Worm (Caenorhabditis elegans): ENCODE results near the gene deb-1.

Gene deb-1

ce11 chrIV:7083976-7084375, 10.1 kb downstream of the deb-1 start:
- no peak for TF ChIP-seq jun-1 (tag; optimal IDR thresholded peaks at IDR 0.05)
- no peak for TF ChIP-seq fos-1 (tag; optimal IDR thresholded peaks at IDR 0.05)
- no peak for TF ChIP-seq aly-2 (tag; optimal IDR thresholded peaks at IDR 0.05)
- no peak for TF ChIP-seq lin-39 (tag; optimal IDR thresholded peaks at IDR 0.05)
- no peak for TF ChIP-seq nhr-237 (tag; optimal IDR thresholded peaks at IDR 0.05)
- no peak for TF ChIP-seq egl-27 (tag; optimal IDR thresholded peaks at IDR 0.05)
- TF ChIP-seq zag-1 (tag; optimal IDR thresholded peaks at IDR 0.05), result no peak
- TF ChIP-seq mml-1 (tag; optimal IDR thresholded peaks at IDR 0.05), result no peak
- no peak for TF ChIP-seq pqm-1 (tag; optimal IDR thresholded peaks at IDR 0.05)
- TF ChIP-seq egl-5 (tag; optimal IDR thresholded peaks at IDR 0.05), result no peak
- no peak for TF ChIP-seq tbx-2 (tag; optimal IDR thresholded peaks at IDR 0.05)
- TF ChIP-seq fkh-10 (GFP tag; optimal IDR thresholded peaks at IDR 0.05), result no peak
- no peak for TF ChIP-seq ztf-11 (tag; optimal IDR thresholded peaks at IDR 0.05)
- TF ChIP-seq ceh-16 (tag; optimal IDR thresholded peaks at IDR 0.05), result no peak
- TF ChIP-seq nhr-25 (tag; optimal IDR thresholded peaks at IDR 0.05), result no peak
- no peak for TF ChIP-seq nhr-11 (tag; optimal IDR thresholded peaks at IDR 0.05)
- TF ChIP-seq hmg-11 (tag; optimal IDR thresholded peaks at IDR 0.05), result no peak
- TF ChIP-seq fkh-2 (tag; optimal IDR thresholded peaks at IDR 0.05), result no peak
- no peak for TF ChIP-seq ceh-82 (tag; optimal IDR thresholded peaks at IDR 0.05)
- no peak for TF ChIP-seq pha-4 (tag; optimal IDR thresholded peaks at IDR 0.05)

- TF ChIP-seq ama-1 (optimal IDR thresholded peaks at IDR 0.05) (peak; percentile 12), nhr-25 (tag; optimal IDR thresholded peaks at IDR 0.05) (peak; percentile 10), ceh-82 (tag; optimal IDR thresholded peaks at IDR 0.05) (no peak), elt-2 (tag; optimal IDR thresholded peaks at IDR 0.05) (peak; percentile 25), pha-4 (tag; optimal IDR thresholded peaks at IDR 0.05) (no peak), nhr-12 (tag; optimal IDR thresholded peaks at IDR 0.05) (peak; percentile 19)
Measured at ce11 chrIV:7083382-7083784, 10.7 kb downstream of the deb-1 start, which contains the start of gene Y43B11AR.3. Y43B11AR.3 (minus strand) TSS chrIV:7083716.

DNA sequence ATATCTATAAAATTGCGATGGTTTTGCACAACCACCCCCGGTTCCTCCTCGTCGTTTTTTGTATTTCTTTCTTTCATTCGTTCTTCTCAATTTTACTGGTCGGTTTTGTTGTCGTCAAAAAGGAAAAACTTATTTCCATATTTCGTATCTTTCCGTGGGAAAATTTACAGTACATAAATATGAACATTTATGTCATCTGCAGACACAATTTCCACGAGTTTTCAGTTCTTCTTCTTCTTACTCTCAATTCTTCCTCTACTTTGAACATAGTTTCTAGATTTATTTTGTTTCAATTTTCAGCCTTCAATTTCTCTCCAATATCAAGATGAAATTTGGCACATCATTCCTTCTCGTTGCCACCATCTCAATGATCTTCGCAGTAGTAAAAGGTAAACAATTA, 12.9 kb downstream of the deb-1 start, which contains the start of gene Y43B11AR.1:
Gene Y43B11AR.1, plus strand, starts transcription at position 301 of the 400 bp plus-strand sequence.
- no peak for TF ChIP-seq nhr-23 (tag; optimal IDR thresholded peaks at IDR 0.05)

DNA sequence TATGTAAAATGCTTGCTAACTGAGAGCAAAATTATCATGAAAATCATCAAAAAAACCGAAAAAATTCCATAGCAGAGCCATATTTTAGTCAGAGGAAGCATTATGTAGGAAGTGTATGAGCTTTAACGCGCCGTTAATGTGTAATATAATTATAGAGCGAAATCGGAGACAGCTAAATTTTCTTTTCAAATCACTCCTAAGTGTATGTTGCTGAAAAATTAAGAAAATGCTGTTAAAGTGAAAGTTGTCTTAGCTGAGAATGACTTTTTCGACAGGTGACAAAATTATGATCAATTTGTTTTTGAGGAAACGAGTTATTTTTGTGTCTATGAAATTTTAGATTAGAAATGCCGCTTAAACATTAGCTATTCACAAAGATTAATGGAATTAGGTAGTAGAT, 19.0 kb downstream of the deb-1 start, which contains the start of gene srg-50:
Gene srg-50, minus strand, starts transcription at position 101 of the 400 bp plus-strand sequence.
- TF ChIP-seq mdl-1 (tag; optimal IDR thresholded peaks at IDR 0.05) (no peak), R02D3.7 (tag; optimal IDR thresholded peaks at IDR 0.05) (no peak), lin-39 (tag; optimal IDR thresholded peaks at IDR 0.05) (no peak), sea-2 (GFP tag; optimal IDR thresholded peaks at IDR 0.05) (no peak), elt-2 (tag; optimal IDR thresholded peaks at IDR 0.05) (no peak), nhr-23 (tag; optimal IDR thresholded peaks at IDR 0.05) (no peak), egl-27 (tag; optimal IDR thresholded peaks at IDR 0.05) (no peak), nhr-25 (tag; optimal IDR thresholded peaks at IDR 0.05) (no peak), mml-1 (tag; optimal IDR thresholded peaks at IDR 0.05) (no peak), nhr-77 (tag; optimal IDR thresholded peaks at IDR 0.05) (no peak), ceh-9 (tag; optimal IDR thresholded peaks at IDR 0.05) (no peak), egl-5 (tag; optimal IDR thresholded peaks at IDR 0.05) (no peak), hmg-11 (tag; optimal IDR thresholded peaks at IDR 0.05) (no peak), ama-1 (optimal IDR thresholded peaks at IDR 0.05) (no peak), nhr-28 (tag; optimal IDR thresholded peaks at IDR 0.05) (no peak)

- no peak for TF ChIP-seq elt-1 (tag; optimal IDR thresholded peaks at IDR 0.05)
- TF ChIP-seq pqm-1 (tag; optimal IDR thresholded peaks at IDR 0.05), result no peak
- TF ChIP-seq hmg-11 (tag; optimal IDR thresholded peaks at IDR 0.05), result no peak
- no peak for TF ChIP-seq nhr-67 (tag; optimal IDR thresholded peaks at IDR 0.05)
- TF ChIP-seq lin-15B (tag; optimal IDR thresholded peaks at IDR 0.05), result no peak
- TF ChIP-seq zag-1 (tag; optimal IDR thresholded peaks at IDR 0.05), result no peak
- TF ChIP-seq ceh-9 (tag; optimal IDR thresholded peaks at IDR 0.05), result no peak
- TF ChIP-seq lsy-12 (tag; optimal IDR thresholded peaks at IDR 0.05), result no peak
- no peak for TF ChIP-seq fkh-10 (GFP tag; optimal IDR thresholded peaks at IDR 0.05)
- TF ChIP-seq nhr-76 (tag; optimal IDR thresholded peaks at IDR 0.05), result no peak
- TF ChIP-seq daf-12 (tag; optimal IDR thresholded peaks at IDR 0.05), result no peak
- TF ChIP-seq nhr-237 (tag; optimal IDR thresholded peaks at IDR 0.05), result no peak
Measured at ce11 chrIV:7072110-7072509, 22.0 kb downstream of the deb-1 start, which contains the start of gene srg-48. srg-48 (plus strand) TSS chrIV:7072410.

Data from whole organism, L3 larva.